Fruit fly (Drosophila melanogaster) whole organism, embryonic: Measurements from ENCODE around the gene AstC.

Experiments
- Aef1 ChIP-seq: fragments of 200-800 bp; sonication (Bioruptor generic); IDR thresholded peaks from 3 replicates; pipeline ENCODE4 v1.3.6; 2022; ENCODE audit warnings: missing biosample characterization, missing genetic modification characterization
- CG10274 ChIP-seq: fragments of 200-800 bp; sonication (Bioruptor generic); optimal IDR thresholded peaks from 3 replicates; lab custom pipeline; 2017; ENCODE audit warnings: missing biosample characterization, mild to moderate bottlenecking, missing genetic modification characterization
- CG10321 ChIP-seq: fragments of 200-800 bp; sonication (Bioruptor generic); IDR thresholded peaks from 2 replicates; pipeline ENCODE4 v1.3.6; 2022; ENCODE audit warnings: missing biosample characterization, missing genetic modification characterization
- CG10543 ChIP-seq: fragments of 200-800 bp; sonication (Bioruptor generic); optimal IDR thresholded peaks from 3 replicates; lab custom pipeline; 2017; ENCODE audit warnings: missing biosample characterization, mild to moderate bottlenecking, missing genetic modification characterization, moderate library complexity
- CG11093 ChIP-seq: fragments of 200-800 bp; sonication (Bioruptor generic); IDR thresholded peaks from 3 replicates; pipeline ENCODE4 v1.3.6; 2022; ENCODE audit warnings: missing biosample characterization, missing genetic modification characterization
- CG11504 ChIP-seq: fragments of 200-800 bp; sonication (Bioruptor generic); optimal IDR thresholded peaks from 3 replicates; lab custom pipeline; 2019; ENCODE audit warnings: missing biosample characterization, mild to moderate bottlenecking, missing genetic modification characterization, moderate library complexity
- CG11696 ChIP-seq: fragments of 200-800 bp; sonication (Bioruptor generic); IDR thresholded peaks from 2 replicates; pipeline ENCODE4 v1.3.6; 2022; ENCODE audit warnings: missing biosample characterization, missing genetic modification characterization
- CG11723 ChIP-seq: fragments of 200-800 bp; sonication (Bioruptor generic); optimal IDR thresholded peaks from 2 replicates; lab custom pipeline; 2017; ENCODE audit warnings: missing biosample characterization, mild to moderate bottlenecking, missing genetic modification characterization
- CG12299 ChIP-seq: fragments of 200-800 bp; sonication (Bioruptor generic); optimal IDR thresholded peaks from 2 replicates; lab custom pipeline; 2018; ENCODE audit warnings: missing biosample characterization, mild to moderate bottlenecking, missing genetic modification characterization
- CG12391 ChIP-seq: fragments of 200-800 bp; sonication (Bioruptor generic); optimal IDR thresholded peaks from 3 replicates; lab custom pipeline; 2018; ENCODE audit warnings: missing biosample characterization, mild to moderate bottlenecking, missing genetic modification characterization, moderate library complexity
- CG12942 ChIP-seq: fragments of 200-800 bp; sonication (Bioruptor generic); optimal IDR thresholded peaks from 3 replicates; lab custom pipeline; 2016; ENCODE audit warnings: missing biosample characterization, missing genetic modification characterization
- CG13894 ChIP-seq: fragments of 200-800 bp; sonication (Bioruptor generic); optimal IDR thresholded peaks from 3 replicates; lab custom pipeline; 2018; ENCODE audit warnings: missing biosample characterization, mild to moderate bottlenecking, missing genetic modification characterization, moderate library complexity
- CG16863 ChIP-seq: fragments of 200-800 bp; sonication (Bioruptor generic); optimal IDR thresholded peaks from 3 replicates; lab custom pipeline; 2016; ENCODE audit warnings: missing biosample characterization, missing genetic modification characterization
- CG1792 ChIP-seq: fragments of 200-800 bp; sonication (Bioruptor generic); optimal IDR thresholded peaks from 2 replicates; lab custom pipeline; 2016; ENCODE audit warnings: missing biosample characterization, missing genetic modification characterization
- CG2199 ChIP-seq: fragments of 200-800 bp; sonication (Bioruptor generic); IDR thresholded peaks from 3 replicates; pipeline ENCODE4 v1.3.6; 2022; ENCODE audit warnings: missing biosample characterization, missing genetic modification characterization
- CG3995 ChIP-seq: fragments of 200-800 bp; sonication (Bioruptor generic); optimal IDR thresholded peaks from 3 replicates; lab custom pipeline; 2016; ENCODE audit warnings: missing biosample characterization, missing genetic modification characterization
- CG4360 ChIP-seq: fragments of 200-800 bp; sonication (Bioruptor generic); IDR thresholded peaks from 2 replicates; pipeline ENCODE4 v1.3.6; 2022; ENCODE audit warnings: missing biosample characterization, missing genetic modification characterization
- CG7987 ChIP-seq: fragments of 200-800 bp; sonication (Bioruptor generic); optimal IDR thresholded peaks from 2 replicates; lab custom pipeline; 2018; ENCODE audit warnings: missing biosample characterization, mild to moderate bottlenecking, missing genetic modification characterization, moderate library complexity
- Deaf1 ChIP-seq: fragments of 200-800 bp; optimal IDR thresholded peaks from 3 replicates; lab custom pipeline; 2019; ENCODE audit warnings: missing biosample characterization, mild to moderate bottlenecking, missing genetic modification characterization, moderate library complexity
- Dek ChIP-seq: fragments of 200-800 bp; sonication (Bioruptor generic); optimal IDR thresholded peaks from 3 replicates; lab custom pipeline; 2019; ENCODE audit warnings: missing biosample characterization, mild to moderate bottlenecking, missing genetic modification characterization, moderate library complexity
- GATAe ChIP-seq: fragments of 200-800 bp; sonication (Bioruptor generic); conservative IDR thresholded peaks from 2 replicates; pipeline ENCODE4 v1.3.6; 2022; ENCODE audit warnings: missing biosample characterization, missing genetic modification characterization
- Hmr ChIP-seq: fragments of 200-800 bp; sonication (Bioruptor generic); optimal IDR thresholded peaks from 3 replicates; lab custom pipeline; 2017; ENCODE audit warnings: mild to moderate bottlenecking, missing biosample characterization, missing genetic modification reagents, missing genetic modification characterization
- Hr78 ChIP-seq, 2 experiments: fragments of 200-800 bp in 1 of 2; fragments of >200 bp in 1 of 2; sonication (Bioruptor generic) in 1 of 2; optimal IDR thresholded peaks; 2 replicates each; lab custom pipeline; 2017 to 2019; ENCODE audit warnings: missing biosample characterization in 2 of 2, missing genetic modification characterization in 2 of 2, mild to moderate bottlenecking in 1 of 2, moderate library complexity in 1 of 2
- MTF-1 ChIP-seq: fragments of 200-800 bp; sonication (Bioruptor generic); optimal IDR thresholded peaks from 2 replicates; lab custom pipeline; 2018; ENCODE audit warnings: missing biosample characterization, mild to moderate bottlenecking, missing genetic modification characterization, borderline replicate concordance
- Med ChIP-seq: fragments of 200-800 bp; sonication (Bioruptor generic); peaks from one replicate; lab custom pipeline; 2016; ENCODE audit warnings: missing biosample characterization, missing genetic modification characterization, mild to moderate bottlenecking, inconsistent platforms, moderate library complexity
- Pdp1 ChIP-seq, 2 experiments: fragments of 200-800 bp; sonication (Bioruptor generic); optimal IDR thresholded peaks; 3 replicates each; lab custom pipeline; 2016; ENCODE audit warnings: missing biosample characterization in 2 of 2, missing genetic modification characterization in 2 of 2, mild to moderate bottlenecking in 1 of 2, moderate library complexity in 1 of 2
- Sry-δ ChIP-seq: fragments of 200-800 bp; sonication (Bioruptor generic); optimal IDR thresholded peaks from 2 replicates; lab custom pipeline; 2016; ENCODE audit warnings: missing biosample characterization, missing genetic modification characterization
- Xrp1 ChIP-seq: fragments of 200-800 bp; sonication (Bioruptor generic); IDR thresholded peaks from 2 replicates; pipeline ENCODE4 v1.3.6; 2022; ENCODE audit warnings: missing biosample characterization, missing genetic modification characterization
- br ChIP-seq: fragments of >200 bp; optimal IDR thresholded peaks from 2 replicates; lab custom pipeline; 2017
- cad ChIP-seq: fragments of >200 bp; optimal IDR thresholded peaks from 2 replicates; lab custom pipeline; 2017; ENCODE audit warnings: missing biosample characterization, missing genetic modification characterization
- cg ChIP-seq: fragments of 200-800 bp; sonication (Bioruptor generic); optimal IDR thresholded peaks from 3 replicates; lab custom pipeline; 2019; ENCODE audit warnings: missing biosample characterization, mild to moderate bottlenecking, missing genetic modification characterization, moderate library complexity
- chm ChIP-seq: fragments of 200-800 bp; sonication (Bioruptor generic); IDR thresholded peaks from 2 replicates; pipeline ENCODE4 v1.3.6; 2022; ENCODE audit warnings: missing biosample characterization, missing genetic modification characterization
- crp ChIP-seq, 2 experiments: fragments of 200-800 bp; sonication (Bioruptor generic); optimal IDR thresholded peaks; 2 replicates in 1 of 2; 3 replicates in 1 of 2; lab custom pipeline; 2017; ENCODE audit warnings: missing biosample characterization in 2 of 2, missing genetic modification characterization in 2 of 2, mild to moderate bottlenecking in 1 of 2, moderate library complexity in 1 of 2
- dati ChIP-seq: fragments of 200-800 bp; sonication (Bioruptor generic); IDR thresholded peaks from 2 replicates; pipeline ENCODE4 v1.3.6; 2022; ENCODE audit warnings: missing biosample characterization, missing genetic modification characterization
- exex ChIP-seq: fragments of 200-800 bp; sonication (Bioruptor generic); optimal IDR thresholded peaks from 4 replicates; lab custom pipeline; 2018; ENCODE audit warnings: missing biosample characterization, mild to moderate bottlenecking, missing genetic modification characterization, moderate library complexity
- fru ChIP-seq: fragments of >200 bp; optimal IDR thresholded peaks from 2 replicates; lab custom pipeline; 2017
- kni ChIP-seq: fragments of 200-800 bp; sonication (Bioruptor generic); optimal IDR thresholded peaks from 3 replicates; lab custom pipeline; 2017; ENCODE audit warnings: mild to moderate bottlenecking, missing biosample characterization, missing genetic modification reagents, missing genetic modification characterization
- lab ChIP-seq: fragments of 200-800 bp; sonication (Bioruptor generic); optimal IDR thresholded peaks from 3 replicates; lab custom pipeline; 2017; ENCODE audit warnings: missing biosample characterization, missing genetic modification characterization, mild to moderate bottlenecking, moderate library complexity, missing genetic modification reagents
- lbe ChIP-seq: fragments of 200-800 bp; sonication (Bioruptor generic); optimal IDR thresholded peaks from 2 replicates; lab custom pipeline; 2016; ENCODE audit warnings: missing biosample characterization, mild to moderate bottlenecking, missing genetic modification characterization
- lov ChIP-seq, 2 experiments: fragments of 200-800 bp in 1 of 2; fragments of >200 bp in 1 of 2; sonication (Bioruptor generic) in 1 of 2; IDR thresholded peaks in 1 of 2; optimal IDR thresholded peaks in 1 of 2; 2 replicates in 1 of 2; 3 replicates in 1 of 2; pipeline versions ENCODE4 v1.3.6 to Lab custom; 2017 to 2022; ENCODE audit warnings: missing biosample characterization in 1 of 2, missing genetic modification characterization in 1 of 2
- pnt ChIP-seq: fragments of 200-800 bp; sonication (Bioruptor generic); optimal IDR thresholded peaks from 3 replicates; lab custom pipeline; 2016; ENCODE audit warnings: missing biosample characterization, missing genetic modification characterization
- pum ChIP-seq: fragments of 200-800 bp; sonication (Bioruptor generic); optimal IDR thresholded peaks from 2 replicates; lab custom pipeline; 2016; ENCODE audit warnings: missing biosample characterization, missing genetic modification characterization
- sc ChIP-seq, 3 experiments: fragments of >200 bp in 2 of 3; fragments of 200-800 bp in 1 of 3; sonication (Bioruptor generic) in 1 of 3; optimal IDR thresholded peaks; 2 replicates in 2 of 3; 3 replicates in 1 of 3; lab custom pipeline; 2017; ENCODE audit warnings: mild to moderate bottlenecking in 1 of 3, missing biosample characterization in 1 of 3, missing genetic modification characterization in 1 of 3, missing genetic modification reagents in 1 of 3
- sd ChIP-seq: fragments of 200-800 bp; sonication (Bioruptor generic); optimal IDR thresholded peaks from 3 replicates; lab custom pipeline; 2018; ENCODE audit warnings: missing biosample characterization, mild to moderate bottlenecking, missing genetic modification characterization, moderate library complexity
- sqz ChIP-seq: fragments of 200-800 bp; sonication (Bioruptor generic); optimal IDR thresholded peaks from 3 replicates; lab custom pipeline; 2018; ENCODE audit warnings: missing biosample characterization, mild to moderate bottlenecking, missing genetic modification characterization
- sug ChIP-seq: fragments of 200-800 bp; optimal IDR thresholded peaks from 2 replicates; lab custom pipeline; 2019; ENCODE audit warnings: missing biosample characterization, mild to moderate bottlenecking, missing genetic modification characterization, moderate library complexity
- twi ChIP-seq: fragments of 200-800 bp; optimal IDR thresholded peaks from 2 replicates; lab custom pipeline; 2019; ENCODE audit warnings: missing biosample characterization, mild to moderate bottlenecking, missing genetic modification characterization, moderate library complexity
- vvl ChIP-seq: fragments of 200-800 bp; sonication (Bioruptor generic); IDR thresholded peaks from 2 replicates; pipeline ENCODE4 v1.3.6; 2022; ENCODE audit warnings: missing biosample characterization, missing genetic modification characterization
- wor ChIP-seq: fragments of 200-800 bp; sonication (Bioruptor generic); IDR thresholded peaks from 2 replicates; pipeline ENCODE4 v1.3.6; 2022; ENCODE audit warnings: missing biosample characterization, missing genetic modification characterization

AstC gene

dm6 chr2L:11039548-11040144 is 41.6 kb downstream of the AstC start (continued):
- no peak for TF ChIP-seq crp (GFP tag; optimal IDR thresholded peaks at IDR 0.05; lab: Kevin White, UChicago)
- TF ChIP-seq CG2199 (GFP tag; lab: Robert Waterston, UW), result 0 out of 3 replicates have a peak, but pooled peaks have one; percentile 33
- TF ChIP-seq cad, result no peak
- TF ChIP-seq Pdp1 (GFP tag; optimal IDR thresholded peaks at IDR 0.05; lab: Kevin White, UChicago), result peak in 1 of 2 experiments; percentile 79
- TF ChIP-seq CG12942, result no peak
- peak; percentile 30; the same call in 1 of the 2 replicates for TF ChIP-seq chm (GFP tag; lab: Robert Waterston, UW)
- no peak for TF ChIP-seq CG12299 (tag; lab: Kevin White, UChicago)
- no peak for TF ChIP-seq CG10321
- TF ChIP-seq CG1792, result no peak
- TF ChIP-seq cg (GFP tag; lab: Kevin White, UChicago), result peak; percentile 35
- peak; percentile 22 for TF ChIP-seq Hmr
- no peak for TF ChIP-seq sc (optimal IDR thresholded peaks at IDR 0.05; lab: Kevin White, UChicago)
- TF ChIP-seq sc (GFP tag; optimal IDR thresholded peaks at IDR 0.05; lab: Kevin White, UChicago), result no peak
- TF ChIP-seq Hr78 (GFP tag; optimal IDR thresholded peaks at IDR 0.05; lab: Kevin White, UChicago), result peak in 1 of 2 experiments; percentile 90
- TF ChIP-seq Xrp1 (GFP tag; lab: Robert Waterston, UW), result no peak
- no peak for TF ChIP-seq CG11504 (tag; lab: Kevin White, UChicago)
- TF ChIP-seq pnt (GFP tag; lab: Kevin White, UChicago), result no peak
- TF ChIP-seq sqz (GFP tag; lab: Kevin White, UChicago), result peak; percentile 35
- TF ChIP-seq fru (lab: Kevin White, UChicago), result no peak
- peak; percentile 46 for TF ChIP-seq exex (tag; lab: Kevin White, UChicago)
- peak; percentile 77 for TF ChIP-seq sug
- no peak for TF ChIP-seq Aef1 (GFP tag; lab: Robert Waterston, UW)
- TF ChIP-seq CG10274 (GFP tag; lab: Kevin White, UChicago), result peak; percentile 70
- peak; percentile 37 for TF ChIP-seq twi (tag; lab: Kevin White, UChicago)
- peak; percentile 13 for TF ChIP-seq sd (tag; lab: Kevin White, UChicago)
- peak; percentile 46 for TF ChIP-seq CG10543 (GFP tag; lab: Kevin White, UChicago)
- peak; percentile 63 for TF ChIP-seq Med
- peak; percentile 31 for TF ChIP-seq kni
- no peak for TF ChIP-seq dati (GFP tag; lab: Robert Waterston, UW)
- peak; percentile 21 for TF ChIP-seq Deaf1 (tag; lab: Kevin White, UChicago)
- peak; percentile 50; the same call in 1 of the 2 replicates for TF ChIP-seq GATAe (GFP tag; lab: Robert Waterston, UW)
- no peak for TF ChIP-seq lov (optimal IDR thresholded peaks at IDR 0.05; lab: Kevin White, UChicago)
- TF ChIP-seq lov (GFP tag; IDR thresholded peaks at IDR 0.05; lab: Robert Waterston, UW), result no peak
- peak; percentile 61 for TF ChIP-seq CG13894 (tag; lab: Kevin White, UChicago)
- TF ChIP-seq lab, result peak; percentile 42
- no peak for TF ChIP-seq Dek (tag; lab: Kevin White, UChicago)

- TF ChIP-seq CG11723 (GFP tag; lab: Kevin White, UChicago), result no peak
- TF ChIP-seq GATAe (GFP tag; lab: Robert Waterston, UW), result peak; percentile 27; the same call in 1 of the 2 replicates
- TF ChIP-seq CG13894 (tag; lab: Kevin White, UChicago), result no peak
- no peak for TF ChIP-seq CG4360 (GFP tag; lab: Robert Waterston, UW)
- TF ChIP-seq CG2199 (GFP tag; lab: Robert Waterston, UW), result peak; percentile 60; the same call in 1 of the 3 replicates
- peak in 1 of 2 experiments; percentile 77 for TF ChIP-seq Hr78 (GFP tag; optimal IDR thresholded peaks at IDR 0.05; lab: Kevin White, UChicago)
- no peak for TF ChIP-seq CG3995
- TF ChIP-seq pum, result no peak
- TF ChIP-seq MTF-1 (GFP tag; lab: Kevin White, UChicago), result peak; percentile 8
- no peak for TF ChIP-seq CG12391 (tag; lab: Kevin White, UChicago)
- peak; percentile 13 for TF ChIP-seq lbe (GFP tag; lab: Kevin White, UChicago)
- no peak for TF ChIP-seq br (lab: Kevin White, UChicago)
- no peak for TF ChIP-seq wor (GFP tag; lab: Robert Waterston, UW)
- no peak for TF ChIP-seq CG11696 (GFP tag; lab: Robert Waterston, UW)
- no peak for TF ChIP-seq vvl (GFP tag; lab: Robert Waterston, UW)
- TF ChIP-seq twi (tag; lab: Kevin White, UChicago), result no peak
- TF ChIP-seq CG16863 (GFP tag; lab: Kevin White, UChicago), result no peak
- no peak for TF ChIP-seq Sry-δ
- TF ChIP-seq CG11093 (GFP tag; lab: Robert Waterston, UW), result no peak
- TF ChIP-seq CG7987 (GFP tag; lab: Kevin White, UChicago), result no peak
Measured at dm6 chr2L:11038918-11039317, 42.3 kb downstream of the AstC start.
